Fruit fly (Drosophila melanogaster): ENCODE results near the gene Mgstl.

DNA sequence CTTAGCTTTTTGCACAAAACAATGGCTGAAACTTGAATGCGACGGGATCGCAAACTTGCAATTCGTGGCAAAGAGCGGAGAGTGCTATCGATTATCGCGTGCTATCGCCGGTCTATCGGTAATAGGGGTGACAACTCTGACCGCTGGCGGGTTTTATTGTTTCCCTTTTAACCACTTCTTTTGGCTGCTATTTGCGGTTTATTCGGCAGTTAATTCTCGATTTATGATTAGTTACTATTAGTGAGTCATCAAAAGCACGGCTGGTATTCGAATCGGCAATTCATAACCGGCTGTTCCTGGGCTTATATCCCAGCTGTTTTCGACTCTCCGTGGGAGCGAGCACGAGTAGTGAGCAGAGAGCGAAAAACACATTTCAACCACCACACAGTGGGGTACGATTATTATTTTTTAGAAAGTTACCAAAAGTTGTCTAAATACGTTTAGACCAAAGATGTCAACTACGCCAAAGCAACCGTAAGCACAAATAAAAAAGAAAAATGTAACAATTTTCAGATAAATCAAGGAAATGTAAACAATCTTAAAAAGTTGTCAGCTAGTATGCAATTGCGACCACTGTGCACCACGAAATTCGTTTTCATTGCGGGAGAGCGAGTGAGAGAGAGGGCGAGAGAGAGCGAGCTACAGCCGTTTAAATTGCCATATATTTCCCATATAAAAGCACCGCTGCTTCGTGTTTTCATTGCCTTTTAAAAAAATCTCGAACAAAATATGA, 12.1 kb downstream of the Mgstl start, which contains the start of the genes Stt3A and bves:
- TF ChIP-seq kay (GFP tag; ENCODE audit: borderline replicate concordance): peak; percentile 83
- peak; percentile 84 for TF ChIP-seq tj (GFP tag; optimal IDR thresholded peaks at IDR 0.05)
